Worm (Caenorhabditis elegans): ENCODE data around the gene agt-2.

agt-2 gene

ce11 chrII:5379614-5380077 lies 6.0 kb upstream of the agt-2 start, which contains the start of gene pkc-3 (continued):
- TF ChIP-seq mdl-1 (tag; optimal IDR thresholded peaks at IDR 0.05) (peak in 1 of 2 experiments; percentile 36), ztf-4 (tag; optimal IDR thresholded peaks at IDR 0.05) (peak; percentile 78), C16A3.4 (tag; optimal IDR thresholded peaks at IDR 0.05) (peak; percentile 60), ceh-88 (GFP tag; IDR thresholded peaks at IDR 0.05) (no peak), lsy-2 (tag; optimal IDR thresholded peaks at IDR 0.05) (peak; percentile 56 to 58), jun-1 (tag; optimal IDR thresholded peaks at IDR 0.05) (peak; percentile 20), hlh-4 (tag; optimal IDR thresholded peaks at IDR 0.05) (no peak), F16B12.6 (tag; optimal IDR thresholded peaks at IDR 0.05) (no peak), mef-2 (tag; optimal IDR thresholded peaks at IDR 0.05) (no peak)

- TF ChIP-seq dpl-1 (GFP tag; optimal IDR thresholded peaks at IDR 0.05), result peak in 1 of 3 experiments; percentile 16
- TF ChIP-seq elt-3 (tag; optimal IDR thresholded peaks at IDR 0.05), result peak in 1 of 6 experiments; percentile 37
- peak; percentile 64 for TF ChIP-seq nhr-71 (tag; optimal IDR thresholded peaks at IDR 0.05)
- TF ChIP-seq rnt-1 (tag; optimal IDR thresholded peaks at IDR 0.05), result peak; percentile 12
- TF ChIP-seq nhr-11 (tag; optimal IDR thresholded peaks at IDR 0.05), result no peak
- TF ChIP-seq nhr-85 (tag), result peak; percentile 80
- peak; percentile 60 for TF ChIP-seq nhr-20 (tag; optimal IDR thresholded peaks at IDR 0.05)
- no peak for TF ChIP-seq lin-15B (tag; optimal IDR thresholded peaks at IDR 0.05)
- peak; percentile 13 to 47 for TF ChIP-seq lin-35 (GFP tag; optimal IDR thresholded peaks at IDR 0.05)
- no peak for TF ChIP-seq sptf-1 (tag; optimal IDR thresholded peaks at IDR 0.05)
- TF ChIP-seq egl-13 (tag; optimal IDR thresholded peaks at IDR 0.05), result no peak
- no peak for TF ChIP-seq ceh-82 (tag; optimal IDR thresholded peaks at IDR 0.05)
- TF ChIP-seq xbp-1 (tag; optimal IDR thresholded peaks at IDR 0.05), result peak; percentile 13
- peak; percentile 17 for TF ChIP-seq lin-14 (GFP tag; optimal IDR thresholded peaks at IDR 0.05)
- peak; percentile 35 for TF ChIP-seq snu-23 (GFP tag; optimal IDR thresholded peaks at IDR 0.05)
- peak; percentile 92 for TF ChIP-seq skn-1 (tag; optimal IDR thresholded peaks at IDR 0.05)
- TF ChIP-seq mdl-1 (tag; optimal IDR thresholded peaks at IDR 0.05), result no peak
- peak; percentile 22 for TF ChIP-seq nhr-47 (tag; optimal IDR thresholded peaks at IDR 0.05)
- peak; percentile 25 for TF ChIP-seq nhr-90 (tag; optimal IDR thresholded peaks at IDR 0.05; ENCODE audit: poor library complexity)
These were observed 4.6 kb upstream of the agt-2 start for ce11 chrII:5378239-5378521.

ce11 chrII:5377467-5378238 lies 4.0 kb upstream of the agt-2 start, which contains the start of gene prdx-2:
prdx-2 (plus strand) TSS chrII:5378195.
- TF ChIP-seq snpc-4 (tag; optimal IDR thresholded peaks at IDR 0.05) (no peak), fkh-4 (tag; optimal IDR thresholded peaks at IDR 0.05; ENCODE audit: borderline replicate concordance) (no peak), aha-1 (tag; optimal IDR thresholded peaks at IDR 0.05) (no peak), fkh-8 (tag; optimal IDR thresholded peaks at IDR 0.05) (peak; percentile 18), lsy-2 (tag; optimal IDR thresholded peaks at IDR 0.05) (peak in 1 of 2 experiments; percentile 47), mdl-1 (tag; optimal IDR thresholded peaks at IDR 0.05) (no peak), efl-1 (optimal IDR thresholded peaks at IDR 0.05) (no peak), efl-1 (GFP tag; optimal IDR thresholded peaks at IDR 0.05 in 1 of 2) (peak in 1 of 2 experiments; percentile 40), blmp-1 (tag; optimal IDR thresholded peaks at IDR 0.05) (peak; percentile 88)

- TF ChIP-seq unc-62 (GFP tag; optimal IDR thresholded peaks at IDR 0.05), result no peak
- TF ChIP-seq pax-3 (tag; optimal IDR thresholded peaks at IDR 0.05), result no peak
- TF ChIP-seq elt-2 (tag; optimal IDR thresholded peaks at IDR 0.05), result peak; percentile 14
- no peak for TF ChIP-seq lin-14 (GFP tag; optimal IDR thresholded peaks at IDR 0.05)
These were observed 1.3 kb upstream of the agt-2 start, which contains the start of gene algn-2 for ce11 chrII:5374967-5375366. algn-2 (plus strand) TSS chrII:5375267.
